Worm (Caenorhabditis elegans): ENCODE data around the gene F45E1.1.

The F45E1.1 gene

DNA sequence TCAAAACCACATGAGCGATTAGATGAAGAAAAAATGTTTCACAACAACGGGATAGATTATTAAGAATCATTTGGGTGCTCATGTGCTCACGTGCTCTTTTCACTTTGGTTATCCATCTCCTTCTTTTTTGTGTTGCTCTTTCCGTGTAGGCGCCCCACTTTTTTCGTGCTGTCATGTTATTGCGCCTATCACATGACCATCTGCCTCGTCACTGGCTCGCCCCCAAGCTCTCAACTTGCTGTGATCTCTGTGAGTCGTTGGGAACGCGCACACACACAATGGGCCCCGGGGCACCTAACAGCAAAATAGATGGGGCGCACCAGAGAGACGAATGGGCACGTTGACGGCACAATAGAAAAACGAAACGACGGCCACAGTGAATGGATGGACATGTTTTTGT is 18.1 kb downstream of the F45E1.1 start (continued):
- TF ChIP-seq hlh-30 (tag; optimal IDR thresholded peaks at IDR 0.05; ENCODE audit: insufficient read depth) (peak; percentile 98), dpl-1 (GFP tag; optimal IDR thresholded peaks at IDR 0.05) (peak; percentile 25), dmd-6 (GFP tag; IDR thresholded peaks at IDR 0.05) (peak; percentile 66), nhr-28 (tag; optimal IDR thresholded peaks at IDR 0.05) (peak; percentile 2), T26A8.4 (GFP tag; IDR thresholded peaks at IDR 0.05) (peak; percentile 36; the same call in 1 of the 2 replicates), aha-1 (tag) (peak; percentile 98), ceh-20 (GFP tag; IDR thresholded peaks at IDR 0.05) (peak; percentile 91), ctbp-1 (GFP tag; IDR thresholded peaks at IDR 0.05) (peak; percentile 95), zfp-3 (GFP tag; conservative IDR thresholded peaks at IDR 0.05) (no peak; the same call in 1 of the 2 replicates), lin-38 (GFP tag; IDR thresholded peaks at IDR 0.05) (peak; percentile 35; the same call in 1 of the 2 replicates), mes-2 (tag; optimal IDR thresholded peaks at IDR 0.05; ENCODE audit: poor library complexity, severe bottlenecking) (peak; percentile 65), dve-1 (tag; optimal IDR thresholded peaks at IDR 0.05; ENCODE audit: insufficient read depth) (peak; percentile 74), daf-16 (GFP tag; optimal IDR thresholded peaks at IDR 0.05) (peak in 1 of 2 experiments; percentile 89), daf-16 (tag; optimal IDR thresholded peaks at IDR 0.05) (no peak), tra-1 (GFP tag; IDR thresholded peaks at IDR 0.05) (peak; percentile 58; the same call in 1 of the 2 replicates), dmd-8 (GFP tag; IDR thresholded peaks at IDR 0.05) (0 out of 2 replicates have a peak, but pooled peaks have one; percentile 11), ceh-28 (tag; optimal IDR thresholded peaks at IDR 0.05) (peak; percentile 44), ces-1 (GFP tag; optimal IDR thresholded peaks at IDR 0.05) (peak; percentile 3), F37D6.2 (tag; optimal IDR thresholded peaks at IDR 0.05) (peak; percentile 75), nhr-102 (tag; optimal IDR thresholded peaks at IDR 0.05) (peak; percentile 43), unc-62 (GFP tag; optimal IDR thresholded peaks at IDR 0.05 in 1 of 2) (peak in 1 of 2 experiments; percentile 89), unc-62 (tag; optimal IDR thresholded peaks at IDR 0.05) (no peak), set-16 (GFP tag; IDR thresholded peaks at IDR 0.05) (peak; percentile 62), T20F7.1 (GFP tag; optimal IDR thresholded peaks at IDR 0.05) (peak; percentile 69), fkh-10 (GFP tag; optimal IDR thresholded peaks at IDR 0.05) (peak; percentile 84), sdz-12 (GFP tag; optimal IDR thresholded peaks at IDR 0.05) (no peak), daf-12 (tag; optimal IDR thresholded peaks at IDR 0.05) (no peak), madf-5 (GFP tag; IDR thresholded peaks at IDR 0.05) (no peak), nhr-237 (tag; optimal IDR thresholded peaks at IDR 0.05) (no peak), rbr-2 (tag; optimal IDR thresholded peaks at IDR 0.05) (peak; percentile 86), F44E2.7 (GFP tag; IDR thresholded peaks at IDR 0.05) (no peak), nhr-10 (tag; optimal IDR thresholded peaks at IDR 0.05) (no peak), hif-1 (tag; optimal IDR thresholded peaks at IDR 0.05) (peak; percentile 17 to 88), mdt-29 (GFP tag; IDR thresholded peaks at IDR 0.05) (peak; percentile 52; the same call in 1 of the 2 replicates)

DNA sequence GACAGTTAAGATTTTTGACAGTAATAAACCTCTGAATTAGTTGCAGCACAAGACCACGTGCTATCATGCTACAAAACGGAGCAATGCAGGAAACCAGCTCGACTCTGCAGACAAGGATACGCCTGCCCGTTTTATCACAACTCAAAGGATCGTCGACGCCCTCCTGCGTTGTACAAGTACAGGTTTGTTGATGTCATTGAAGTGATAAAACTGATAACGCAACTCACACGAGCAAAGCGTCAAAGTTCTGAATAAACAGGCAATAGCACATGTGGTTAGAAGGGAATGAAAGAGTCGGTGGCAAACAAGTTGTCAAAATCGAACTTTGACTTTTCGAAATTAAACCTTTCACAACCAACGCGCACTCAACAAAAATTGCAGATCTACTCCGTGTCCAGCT is 19.2 kb downstream of the F45E1.1 start:
- TF ChIP-seq nhr-102 (tag; optimal IDR thresholded peaks at IDR 0.05) (peak; percentile 10), zfp-3 (GFP tag; conservative IDR thresholded peaks at IDR 0.05) (0 out of 2 replicates have a peak, but pooled peaks have one; percentile 23), dve-1 (tag; optimal IDR thresholded peaks at IDR 0.05; ENCODE audit: insufficient read depth) (peak; percentile 82), snpc-4 (tag; optimal IDR thresholded peaks at IDR 0.05) (no peak), F37D6.2 (tag; optimal IDR thresholded peaks at IDR 0.05) (no peak), pha-4 (GFP tag; IDR thresholded peaks at IDR 0.05) (no peak), pha-4 (tag; optimal IDR thresholded peaks at IDR 0.05) (no peak), lin-39 (tag; optimal IDR thresholded peaks at IDR 0.05) (no peak), nhr-10 (tag; optimal IDR thresholded peaks at IDR 0.05) (no peak), unc-130 (GFP tag; optimal IDR thresholded peaks at IDR 0.05) (no peak), zip-11 (GFP tag; IDR thresholded peaks at IDR 0.05) (no peak), zfp-2 (tag; optimal IDR thresholded peaks at IDR 0.05) (no peak), nhr-42 (GFP tag; IDR thresholded peaks at IDR 0.05) (no peak), saeg-2 (GFP tag; IDR thresholded peaks at IDR 0.05) (0 out of 2 replicates have a peak, but pooled peaks have one; percentile 38), Y105C5A.15 (GFP tag; IDR thresholded peaks at IDR 0.05) (no peak), hif-1 (tag; optimal IDR thresholded peaks at IDR 0.05) (peak in 1 of 2 experiments; percentile 45), mxl-2 (GFP tag; conservative IDR thresholded peaks at IDR 0.05) (no peak), nhr-6 (tag; optimal IDR thresholded peaks at IDR 0.05) (no peak), zip-2 (tag; optimal IDR thresholded peaks at IDR 0.05) (no peak), lin-38 (GFP tag; IDR thresholded peaks at IDR 0.05) (no peak), tag-97 (GFP tag; IDR thresholded peaks at IDR 0.05) (no peak), skn-1 (tag; optimal IDR thresholded peaks at IDR 0.05) (no peak), nhr-111 (GFP tag; optimal IDR thresholded peaks at IDR 0.05) (no peak), duxl-1 (tag; optimal IDR thresholded peaks at IDR 0.05; ENCODE audit: poor library complexity) (peak; percentile 18), ceh-28 (tag; optimal IDR thresholded peaks at IDR 0.05) (no peak)
